Worm (Caenorhabditis elegans) whole organism, midembryonic: ENCODE results near the gene cox-11.

Experiments used
- T22C8.4 ChIP-seq: fragments of 200-800 bp; sonication (Bioruptor generic); IDR thresholded peaks from 2 replicates; pipeline ENCODE4 v1.3.6; 2022; ENCODE audit warnings: missing genetic modification characterization, missing compliant biosample characterization
- cog-1 ChIP-seq: sonication (generic microtip); optimal IDR thresholded peaks from 2 replicates; lab custom pipeline; 2016; ENCODE audit warnings: missing genetic modification characterization, missing compliant biosample characterization
- flt-1 ChIP-seq: fragments of 200-800 bp; sonication (Bioruptor generic); IDR thresholded peaks from 2 replicates; pipeline ENCODE4 v1.3.6; 2022; ENCODE audit warnings: missing genetic modification characterization, missing compliant biosample characterization
- klf-2 ChIP-seq: fragments of 200-800 bp; sonication (Bioruptor generic); conservative IDR thresholded peaks from 2 replicates; pipeline ENCODE4 v1.3.6; 2022; ENCODE audit warnings: missing genetic modification reagents, missing genetic modification characterization, missing compliant biosample characterization
- med-1 ChIP-seq: sonication (generic microtip); optimal IDR thresholded peaks from 2 replicates; lab custom pipeline; 2017; ENCODE audit warnings: missing genetic modification characterization, mild to moderate bottlenecking, missing compliant biosample characterization, antibody characterized with exemption, missing genetic modification reagents; ENCODE audit not compliant: insufficient read depth
- ref-1 ChIP-seq: fragments of 200-800 bp; sonication (Bioruptor generic); conservative IDR thresholded peaks from 2 replicates; pipeline ENCODE4 v1.3.6; 2022; ENCODE audit warnings: missing genetic modification reagents, missing genetic modification characterization, missing compliant biosample characterization
- tab-1 ChIP-seq: fragments of 200-800 bp; sonication (Bioruptor generic); IDR thresholded peaks from 2 replicates; pipeline ENCODE4 v1.3.6; 2022; ENCODE audit warnings: missing genetic modification characterization, missing compliant biosample characterization
- ztf-23 ChIP-seq: fragments of 200-800 bp; sonication (Bioruptor generic); IDR thresholded peaks from 2 replicates; pipeline ENCODE4 v1.3.6; 2022; ENCODE audit warnings: missing genetic modification reagents, missing genetic modification characterization, missing compliant biosample characterization
- ztf-29 ChIP-seq: fragments of 200-800 bp; sonication (Bioruptor generic); IDR thresholded peaks from 2 replicates; pipeline ENCODE4 v1.3.6; 2022; ENCODE audit warnings: missing genetic modification reagents, missing genetic modification characterization, missing compliant biosample characterization

cox-11 gene

DNA sequence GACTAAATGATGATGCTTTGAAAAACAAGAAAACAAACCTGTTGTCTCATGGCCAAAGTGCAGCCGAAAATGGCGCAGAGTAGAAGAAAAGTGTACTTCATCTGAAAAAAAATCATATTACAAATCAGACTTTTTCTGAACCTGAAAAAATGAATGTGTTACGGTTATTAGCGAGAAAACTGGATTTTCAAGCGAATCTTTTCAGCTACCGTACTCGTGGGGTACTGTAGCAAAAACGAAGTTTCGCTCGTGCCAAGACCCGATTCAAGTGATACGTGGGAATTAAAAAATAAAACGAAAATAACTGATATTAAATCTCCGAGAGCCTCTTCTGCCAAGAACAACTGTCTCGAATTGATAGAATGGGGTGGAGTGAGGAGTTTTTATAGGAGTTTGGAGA, 8.1 kb downstream of the cox-11 start, which contains the start of gene ttr-51:
ttr-51 (minus strand) TSS at position 101 of the 400 bp plus-strand sequence.
- TF ChIP-seq ztf-23 (GFP tag; lab: Robert Waterston, UW) (no peak), ztf-29 (GFP tag; lab: Robert Waterston, UW) (no peak), med-1 (no peak), T22C8.4 (GFP tag; lab: Robert Waterston, UW) (no peak), cog-1 (tag; lab: Kevin White, UChicago) (no peak), flt-1 (GFP tag; lab: Robert Waterston, UW) (no peak), klf-2 (GFP tag; lab: Robert Waterston, UW) (no peak), ref-1 (GFP tag; lab: Robert Waterston, UW) (no peak), tab-1 (GFP tag; lab: Robert Waterston, UW) (no peak)

DNA sequence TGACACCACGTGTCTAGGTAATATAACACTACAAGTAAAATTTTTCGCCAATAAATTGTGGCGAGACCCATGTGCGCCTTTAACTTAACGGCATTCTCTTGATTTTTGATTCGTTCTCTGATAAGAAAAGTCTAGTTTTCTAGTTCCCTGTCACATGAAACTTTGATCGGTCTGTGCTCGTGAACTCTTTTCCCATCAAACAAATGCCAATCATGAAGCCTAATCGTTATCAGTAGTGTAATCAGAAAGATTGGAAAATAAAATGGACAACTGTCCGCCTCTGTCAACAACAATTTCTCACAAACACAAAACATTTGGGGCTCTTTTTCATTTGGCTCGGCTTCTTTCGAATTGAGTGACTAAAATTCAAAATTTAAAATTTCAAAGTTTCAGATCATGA, 9.7 kb downstream of the cox-11 start, which contains the start of gene ttr-45:
ttr-45 (plus strand) TSS at position 385 of the 400 bp plus-strand sequence.
- no peak for TF ChIP-seq tab-1 (GFP tag; lab: Robert Waterston, UW)
- TF ChIP-seq cog-1 (tag; lab: Kevin White, UChicago): no peak
- TF ChIP-seq T22C8.4 (GFP tag; lab: Robert Waterston, UW): no peak
- no peak for TF ChIP-seq klf-2 (GFP tag; lab: Robert Waterston, UW)
- TF ChIP-seq ztf-29 (GFP tag; lab: Robert Waterston, UW): no peak
- no peak for TF ChIP-seq med-1
- TF ChIP-seq flt-1 (GFP tag; lab: Robert Waterston, UW): no peak
- no peak for TF ChIP-seq ref-1 (GFP tag; lab: Robert Waterston, UW)
- no peak for TF ChIP-seq ztf-23 (GFP tag; lab: Robert Waterston, UW)

DNA sequence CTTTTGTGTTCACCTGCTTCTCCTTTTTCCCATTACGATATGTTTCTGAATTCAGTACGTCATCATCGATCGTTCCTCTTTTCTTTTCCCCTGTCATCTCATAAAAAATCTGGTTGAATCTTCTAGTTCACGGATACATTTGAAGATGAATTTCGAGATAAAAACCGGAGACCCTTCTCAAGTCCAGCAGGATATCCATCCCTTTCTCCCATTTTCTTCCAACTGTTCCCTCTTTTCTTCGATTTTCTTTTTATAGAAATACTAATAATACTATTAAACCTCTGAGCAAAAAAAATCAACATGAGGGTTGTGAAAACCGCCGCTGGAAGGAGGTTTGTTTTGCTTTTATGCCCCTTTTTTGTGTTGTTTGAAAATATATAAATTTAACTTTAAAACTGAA, 11.8 kb downstream of the cox-11 start, which contains the start of gene bus-12:
bus-12 (plus strand) TSS at position 301 of the 400 bp plus-strand sequence.
- TF ChIP-seq cog-1 (tag; lab: Kevin White, UChicago): no peak
- TF ChIP-seq med-1: no peak
- no peak for TF ChIP-seq ref-1 (GFP tag; lab: Robert Waterston, UW)
- TF ChIP-seq ztf-23 (GFP tag; lab: Robert Waterston, UW): no peak
- no peak for TF ChIP-seq flt-1 (GFP tag; lab: Robert Waterston, UW)
- TF ChIP-seq tab-1 (GFP tag; lab: Robert Waterston, UW): no peak
- TF ChIP-seq ztf-29 (GFP tag; lab: Robert Waterston, UW): no peak
- TF ChIP-seq T22C8.4 (GFP tag; lab: Robert Waterston, UW): no peak
- no peak for TF ChIP-seq klf-2 (GFP tag; lab: Robert Waterston, UW)

DNA sequence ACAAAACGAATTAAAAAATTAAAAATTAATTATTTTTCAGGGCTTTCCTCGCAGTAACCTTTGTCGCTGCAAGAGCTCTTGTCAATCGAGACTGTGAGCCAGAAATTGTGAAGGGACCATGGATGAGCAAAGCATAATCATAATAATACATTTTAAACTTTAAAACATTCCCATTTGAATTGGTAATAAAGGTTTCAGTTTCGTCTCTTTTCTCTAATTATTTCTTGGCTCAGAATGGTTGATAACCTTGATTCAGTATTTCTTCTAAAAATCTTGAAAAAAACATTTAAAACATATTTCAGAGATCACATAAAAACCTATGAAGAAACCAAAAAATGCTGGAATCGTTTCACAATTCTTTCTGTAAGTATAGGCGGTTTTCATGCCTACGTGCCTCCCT, 14.7 kb downstream of the cox-11 start, which contains the start of gene JC8.16:
JC8.16 (plus strand) TSS at position 301 of the 400 bp plus-strand sequence.
- TF ChIP-seq cog-1 (tag; lab: Kevin White, UChicago) (no peak), ztf-23 (GFP tag; lab: Robert Waterston, UW) (no peak), flt-1 (GFP tag; lab: Robert Waterston, UW) (no peak), klf-2 (GFP tag; lab: Robert Waterston, UW) (no peak), med-1 (no peak), tab-1 (GFP tag; lab: Robert Waterston, UW) (no peak)

DNA sequence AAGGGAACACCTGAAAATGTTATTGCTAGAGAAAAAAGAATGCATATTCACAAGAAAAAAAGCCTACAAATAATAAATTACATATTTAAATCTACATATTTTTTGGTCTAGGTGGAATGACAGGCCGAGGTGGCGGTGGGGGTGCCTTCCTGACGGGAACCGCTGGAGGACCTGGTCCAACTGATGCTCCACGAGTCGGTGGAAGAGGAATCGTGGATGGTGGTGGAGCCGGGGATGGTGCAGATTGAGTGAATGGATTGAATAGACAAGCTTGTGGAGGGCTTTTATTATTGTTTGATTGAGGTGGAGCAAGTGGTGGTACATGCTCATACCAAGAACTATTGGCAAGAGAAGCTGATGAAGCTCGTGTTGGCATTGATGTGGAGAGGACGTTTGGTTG, 17.7 kb downstream of the cox-11 start:
- TF ChIP-seq ztf-29 (GFP tag; lab: Robert Waterston, UW) (no peak), med-1 (no peak)

DNA sequence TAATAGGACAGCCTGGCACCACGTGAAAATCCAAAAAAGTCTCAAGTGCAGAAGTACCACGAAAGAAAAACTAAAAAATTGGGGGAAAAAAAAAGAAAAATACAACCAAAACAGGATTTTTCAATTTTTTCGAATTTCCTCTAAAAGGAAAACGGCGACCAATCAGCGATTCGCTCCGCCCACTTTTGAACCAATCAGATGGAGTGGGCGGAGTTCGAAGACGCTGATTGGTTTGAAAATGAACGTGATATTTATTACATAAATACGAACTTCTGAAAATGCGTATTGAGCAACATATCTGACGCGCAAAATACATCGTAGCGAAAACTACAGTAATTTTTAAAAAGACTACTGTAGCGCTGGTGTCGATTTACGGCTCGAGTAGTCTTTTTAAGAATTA, 24.3 kb downstream of the cox-11 start:
- TF ChIP-seq T22C8.4 (GFP tag; lab: Robert Waterston, UW): no peak
- no peak for TF ChIP-seq ref-1 (GFP tag; lab: Robert Waterston, UW)
- TF ChIP-seq cog-1 (tag; lab: Kevin White, UChicago): no peak
- TF ChIP-seq med-1: no peak
- no peak for TF ChIP-seq klf-2 (GFP tag; lab: Robert Waterston, UW)
- no peak for TF ChIP-seq ztf-29 (GFP tag; lab: Robert Waterston, UW)
- TF ChIP-seq flt-1 (GFP tag; lab: Robert Waterston, UW): no peak
- no peak for TF ChIP-seq ztf-23 (GFP tag; lab: Robert Waterston, UW)

DNA sequence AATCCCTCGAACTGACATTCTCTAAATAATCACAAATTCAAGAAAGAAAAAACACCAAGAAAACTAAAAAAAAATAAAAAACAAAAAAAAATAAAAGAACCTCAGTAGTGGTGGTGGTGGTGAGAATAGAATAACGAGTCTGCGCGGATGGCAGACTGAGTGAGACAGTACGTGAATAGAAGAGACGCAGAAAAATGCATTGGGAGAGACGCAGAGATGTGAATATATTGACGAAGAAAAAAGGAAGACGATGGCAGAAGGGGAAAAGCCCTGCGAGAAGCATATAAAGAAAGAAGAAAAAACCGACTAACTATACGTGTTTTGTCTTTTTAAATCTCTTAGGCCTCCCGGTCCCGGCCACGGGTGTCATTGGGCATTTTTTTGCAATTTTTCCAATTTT, 28.4 kb downstream of the cox-11 start, which contains the start of gene unc-26:
unc-26 (minus strand) TSS at position 23 of the 400 bp plus-strand sequence.
- no peak for TF ChIP-seq tab-1 (GFP tag; lab: Robert Waterston, UW)
- 0 out of 2 replicates have a peak, but pooled peaks have one; percentile 32 for TF ChIP-seq flt-1 (GFP tag; lab: Robert Waterston, UW)

DNA sequence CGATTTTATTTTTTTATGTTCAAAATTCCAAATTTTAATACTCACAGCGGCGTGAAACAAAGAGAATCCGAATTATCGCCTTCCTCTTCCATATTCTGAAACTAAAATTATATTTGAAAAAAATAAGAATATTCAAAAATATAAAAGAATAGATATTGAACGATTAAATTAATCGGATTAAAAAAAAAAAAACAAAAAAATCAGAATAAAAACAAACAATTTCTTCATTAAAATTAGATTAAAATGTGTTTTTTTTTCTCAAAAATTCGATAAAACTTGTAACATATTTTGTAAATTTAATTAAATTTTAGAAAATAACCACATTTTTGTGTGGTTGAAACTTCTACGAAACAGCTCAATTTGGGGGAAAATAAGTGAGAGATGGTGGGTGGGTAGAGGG, 38.7 kb downstream of the cox-11 start, which contains the start of gene cpsf-3:
cpsf-3 (minus strand) TSS at position 101 of the 400 bp plus-strand sequence.
- no peak for TF ChIP-seq med-1

DNA sequence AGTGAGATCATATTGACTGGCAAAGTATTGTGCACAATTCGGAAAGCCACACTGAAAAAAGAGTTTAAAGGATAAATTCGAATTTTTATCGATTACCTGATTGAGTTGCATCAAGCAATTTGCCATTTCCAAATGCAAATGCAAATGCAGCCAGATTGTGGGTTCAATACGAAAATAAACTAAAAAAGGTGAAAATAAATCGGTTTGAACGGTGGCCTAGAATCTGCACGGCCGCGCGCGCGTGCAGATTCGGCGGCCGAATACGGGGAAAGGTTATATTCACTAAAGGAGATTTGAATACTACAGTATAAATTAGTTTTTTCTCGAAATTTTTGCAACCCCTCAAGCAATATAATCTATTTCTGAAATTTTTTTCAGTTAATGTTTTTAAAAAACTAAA, 45.2 kb downstream of the cox-11 start, which contains the start of gene Y67H2A.10:
Y67H2A.10 (minus strand) TSS at position 184 of the 400 bp plus-strand sequence.
- no peak for TF ChIP-seq flt-1 (GFP tag; lab: Robert Waterston, UW)
- TF ChIP-seq T22C8.4 (GFP tag; lab: Robert Waterston, UW): no peak
- TF ChIP-seq ztf-29 (GFP tag; lab: Robert Waterston, UW): no peak
- no peak for TF ChIP-seq med-1
- no peak for TF ChIP-seq tab-1 (GFP tag; lab: Robert Waterston, UW)
- TF ChIP-seq klf-2 (GFP tag; lab: Robert Waterston, UW): no peak
- no peak for TF ChIP-seq ztf-23 (GFP tag; lab: Robert Waterston, UW)
- no peak for TF ChIP-seq cog-1 (tag; lab: Kevin White, UChicago)

DNA sequence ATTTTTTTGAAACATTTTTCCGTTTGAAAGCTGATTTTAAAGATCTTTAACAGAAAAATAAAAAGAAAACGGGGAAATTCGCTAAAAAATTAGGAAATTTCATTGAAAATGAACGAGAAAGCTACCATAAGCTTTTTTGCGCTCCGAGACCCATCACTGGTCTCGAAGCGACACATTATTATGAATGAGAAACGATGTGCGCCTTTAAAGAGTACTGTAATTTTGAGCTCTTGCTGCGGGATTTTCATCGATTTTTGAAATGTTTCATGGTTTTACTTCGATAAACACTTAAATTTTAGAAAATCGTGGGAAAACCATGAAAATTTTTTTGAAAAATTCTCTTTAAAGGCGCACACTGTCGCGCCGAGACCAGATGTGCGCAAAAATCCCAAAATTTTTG, 46.1 kb downstream of the cox-11 start:
- TF ChIP-seq med-1 (no peak), ztf-29 (GFP tag; lab: Robert Waterston, UW) (no peak), cog-1 (tag; lab: Kevin White, UChicago) (no peak), ref-1 (GFP tag; lab: Robert Waterston, UW) (no peak), flt-1 (GFP tag; lab: Robert Waterston, UW) (no peak), T22C8.4 (GFP tag; lab: Robert Waterston, UW) (no peak), ztf-23 (GFP tag; lab: Robert Waterston, UW) (no peak), klf-2 (GFP tag; lab: Robert Waterston, UW) (no peak), tab-1 (GFP tag; lab: Robert Waterston, UW) (no peak)
